Fruit fly (Drosophila melanogaster): ENCODE measurements around the gene Tsf1.
A peak's percentile ranks its signal among the peaks of the same experiment; 100 is the strongest.

Gene Tsf1

dm6 chrX:18366033-18366850 is 20.6 kb upstream of the Tsf1 start, which contains the start of gene CrebB (continued):
- TF ChIP-seq CG11294 (GFP tag; IDR thresholded peaks at IDR 0.05) (no peak), Hr39 (GFP tag; optimal IDR thresholded peaks at IDR 0.05) (peak; percentile 7), Lpt (GFP tag; optimal IDR thresholded peaks at IDR 0.05) (peak; percentile 51), CG6276 (GFP tag; optimal IDR thresholded peaks at IDR 0.05) (no peak), Eip78C (GFP tag) (peak; percentile 80), acj6 (GFP tag; optimal IDR thresholded peaks at IDR 0.05) (peak; percentile 17), Ets96B (tag; optimal IDR thresholded peaks at IDR 0.05) (peak; percentile 1), Hr38 (GFP tag; optimal IDR thresholded peaks at IDR 0.05) (no peak), CG6792 (GFP tag; optimal IDR thresholded peaks at IDR 0.05) (no peak), CG34406 (GFP tag; optimal IDR thresholded peaks at IDR 0.05) (no peak)

dm6 chrX:18366851-18367649 is 19.8 kb upstream of the Tsf1 start:
- TF ChIP-seq vri (GFP tag; optimal IDR thresholded peaks at IDR 0.05) (peak; percentile 37), achi (GFP tag; optimal IDR thresholded peaks at IDR 0.05) (peak; percentile 53), topi (GFP tag; optimal IDR thresholded peaks at IDR 0.05) (peak; percentile 78), CG6854 (GFP tag; optimal IDR thresholded peaks at IDR 0.05) (peak; percentile 19), dac (GFP tag; optimal IDR thresholded peaks at IDR 0.05) (peak; percentile 34), CG15336 (GFP tag; IDR thresholded peaks at IDR 0.05) (peak; percentile 90), OdsH (GFP tag; optimal IDR thresholded peaks at IDR 0.05) (peak; percentile 53), CG6163 (GFP tag; IDR thresholded peaks at IDR 0.05) (peak; percentile 70), Sox14 (GFP tag; optimal IDR thresholded peaks at IDR 0.05) (peak; percentile 73), Sox15 (GFP tag; optimal IDR thresholded peaks at IDR 0.05) (no peak), CG32006 (GFP tag; optimal IDR thresholded peaks at IDR 0.05) (peak; percentile 73), CG9139 (GFP tag; optimal IDR thresholded peaks at IDR 0.05) (no peak), acj6 (GFP tag; optimal IDR thresholded peaks at IDR 0.05) (peak; percentile 47), dsx (GFP tag; optimal IDR thresholded peaks at IDR 0.05; ENCODE audit: poor library complexity, severe bottlenecking) (peak; percentile 69), net (GFP tag; optimal IDR thresholded peaks at IDR 0.05) (peak; percentile 37), CG3919 (GFP tag; optimal IDR thresholded peaks at IDR 0.05) (peak; percentile 0), CG8632 (GFP tag; optimal IDR thresholded peaks at IDR 0.05) (peak; percentile 51), CG10631 (GFP tag; optimal IDR thresholded peaks at IDR 0.05) (peak; percentile 11), Eip93F (GFP tag; optimal IDR thresholded peaks at IDR 0.05) (no peak), Hr38 (GFP tag; optimal IDR thresholded peaks at IDR 0.05) (no peak), CG8119 (GFP tag; IDR thresholded peaks at IDR 0.05) (peak; percentile 83), Eip78C (GFP tag) (peak; percentile 93), CG11902 (GFP tag; optimal IDR thresholded peaks at IDR 0.05) (peak; percentile 33), CG6792 (GFP tag; optimal IDR thresholded peaks at IDR 0.05) (peak; percentile 44), CG6808 (GFP tag; optimal IDR thresholded peaks at IDR 0.05) (peak; percentile 42), CG31627 (GFP tag; optimal IDR thresholded peaks at IDR 0.05) (peak; percentile 75), eg (GFP tag; IDR thresholded peaks at IDR 0.05) (peak; percentile 77), CG34406 (GFP tag; optimal IDR thresholded peaks at IDR 0.05) (peak; percentile 18), pdm3 (GFP tag; optimal IDR thresholded peaks at IDR 0.05) (peak; percentile 72), Ets96B (tag; optimal IDR thresholded peaks at IDR 0.05) (peak; percentile 68), Eip75B (GFP tag; optimal IDR thresholded peaks at IDR 0.05) (peak; percentile 50), CG6276 (GFP tag; optimal IDR thresholded peaks at IDR 0.05) (peak; percentile 73), spab (GFP tag; optimal IDR thresholded peaks at IDR 0.05) (peak; percentile 16), Lpt (GFP tag; optimal IDR thresholded peaks at IDR 0.05) (peak; percentile 12), fd59A (GFP tag; optimal IDR thresholded peaks at IDR 0.05) (peak; percentile 31), Blimp-1 (GFP tag; optimal IDR thresholded peaks at IDR 0.05) (peak; percentile 46), salr (GFP tag; optimal IDR thresholded peaks at IDR 0.05) (peak in 1 of 2 experiments; percentile 51), Sox102F (GFP tag; optimal IDR thresholded peaks at IDR 0.05) (peak; percentile 79), fkh (GFP tag; optimal IDR thresholded peaks at IDR 0.05) (peak; percentile 67), CG11762 (GFP tag; optimal IDR thresholded peaks at IDR 0.05; ENCODE audit: insufficient read depth) (peak; percentile 34), Ets21C (GFP tag; optimal IDR thresholded peaks at IDR 0.05) (peak; percentile 64), CG8319 (GFP tag; optimal IDR thresholded peaks at IDR 0.05) (no peak), CG16779 (tag; optimal IDR thresholded peaks at IDR 0.05) (peak; percentile 27)
